Fruit fly (Drosophila melanogaster): ENCODE results near the gene CG7215.

CG7215 gene

dm6 chr3R:18167416-18168237 is 554 bp upstream of the CG7215 start, which contains the start of gene wrd (continued):
- TF ChIP-seq luna (GFP tag; optimal IDR thresholded peaks at IDR 0.05) (no peak), al (GFP tag; IDR thresholded peaks at IDR 0.05) (no peak), CG11560 (tag; IDR thresholded peaks at IDR 0.05) (no peak), CG33213 (GFP tag; optimal IDR thresholded peaks at IDR 0.05) (no peak), fru (optimal IDR thresholded peaks at IDR 0.05) (no peak), CG10959 (GFP tag; IDR thresholded peaks at IDR 0.05) (no peak), CG6791 (GFP tag; IDR thresholded peaks at IDR 0.05; ENCODE audit: partially characterized antibody) (no peak), caup (GFP tag; optimal IDR thresholded peaks at IDR 0.05; ENCODE audit: severe bottlenecking) (no peak), CG4820 (GFP tag; optimal IDR thresholded peaks at IDR 0.05) (no peak), CG2712 (tag; optimal IDR thresholded peaks at IDR 0.05) (peak; percentile 27), ara (GFP tag; IDR thresholded peaks at IDR 0.05) (no peak), BtbVII (GFP tag; optimal IDR thresholded peaks at IDR 0.05) (no peak), abd-A (tag; optimal IDR thresholded peaks at IDR 0.05) (peak; percentile 49), ash1 (GFP tag; optimal IDR thresholded peaks at IDR 0.05) (no peak), CG10321 (GFP tag; IDR thresholded peaks at IDR 0.05) (no peak), lilli (GFP tag; optimal IDR thresholded peaks at IDR 0.05) (peak; percentile 18), CG8388 (GFP tag; optimal IDR thresholded peaks at IDR 0.05) (no peak), ems (GFP tag; optimal IDR thresholded peaks at IDR 0.05) (no peak), esg (GFP tag; conservative IDR thresholded peaks at IDR 0.05) (no peak), Stat92E (GFP tag; optimal IDR thresholded peaks at IDR 0.05) (no peak), CG13123 (GFP tag; optimal IDR thresholded peaks at IDR 0.05) (no peak), run (tag; optimal IDR thresholded peaks at IDR 0.05) (no peak), jigr1 (GFP tag; IDR thresholded peaks at IDR 0.05) (no peak), CG3995 (GFP tag; optimal IDR thresholded peaks at IDR 0.05) (no peak), pnt (GFP tag; optimal IDR thresholded peaks at IDR 0.05) (no peak), Hmr (GFP tag; optimal IDR thresholded peaks at IDR 0.05) (no peak), unc-4 (GFP tag; IDR thresholded peaks at IDR 0.05; ENCODE audit: partially characterized antibody) (0 out of 2 replicates have a peak, but pooled peaks have one; percentile 22), CG6254 (GFP tag; optimal IDR thresholded peaks at IDR 0.05) (no peak), so (GFP tag; IDR thresholded peaks at IDR 0.05) (no peak), chm (GFP tag; IDR thresholded peaks at IDR 0.05) (no peak), zen2 (GFP tag; IDR thresholded peaks at IDR 0.05; ENCODE audit: partially characterized antibody) (no peak), Ssrp (tag; optimal IDR thresholded peaks at IDR 0.05) (peak; percentile 32), CG6683 (GFP tag; optimal IDR thresholded peaks at IDR 0.05) (no peak), CG7372 (GFP tag; IDR thresholded peaks at IDR 0.05) (no peak), hb (GFP tag; IDR thresholded peaks at IDR 0.05; ENCODE audit: partially characterized antibody) (no peak), Spps (tag; optimal IDR thresholded peaks at IDR 0.05) (no peak), Dbx (GFP tag; IDR thresholded peaks at IDR 0.05) (no peak), CG16779 (GFP tag; IDR thresholded peaks at IDR 0.05) (no peak), CHES-1-like (GFP tag; optimal IDR thresholded peaks at IDR 0.05) (no peak), prd (optimal IDR thresholded peaks at IDR 0.05) (no peak), prd (GFP tag; IDR thresholded peaks at IDR 0.05) (0 out of 3 replicates have a peak, but pooled peaks have one; percentile 20), CG13894 (tag; optimal IDR thresholded peaks at IDR 0.05) (no peak), CG7987 (GFP tag; optimal IDR thresholded peaks at IDR 0.05) (no peak), vvl (GFP tag; IDR thresholded peaks at IDR 0.05) (no peak; the same call in none of the 2 replicates), sob (GFP tag; IDR thresholded peaks at IDR 0.05) (no peak), CG9932 (GFP tag; IDR thresholded peaks at IDR 0.05) (peak; percentile 53), CG10462 (GFP tag; optimal IDR thresholded peaks at IDR 0.05) (no peak), twi (tag; optimal IDR thresholded peaks at IDR 0.05) (no peak), CG10543 (GFP tag; optimal IDR thresholded peaks at IDR 0.05) (peak; percentile 9), kay (GFP tag; optimal IDR thresholded peaks at IDR 0.05) (no peak)
